Worm (Caenorhabditis elegans) whole organism, young adult: ENCODE data around the gene M163.5.

Experiments
- C06A6.2 ChIP-seq: fragments of 200-800 bp; sonication (Bioruptor generic); conservative IDR thresholded peaks from 2 replicates; pipeline ENCODE4 v1.3.6; 2022; ENCODE audit warnings: missing genetic modification characterization, missing compliant biosample characterization
- D2030.7 ChIP-seq: fragments of 200-800 bp; sonication (Bioruptor generic); IDR thresholded peaks from 2 replicates; pipeline ENCODE4 v1.3.6; 2022; ENCODE audit warnings: missing genetic modification reagents, missing genetic modification characterization, missing compliant biosample characterization
- F23B12.7 ChIP-seq: sonication (generic microtip); optimal IDR thresholded peaks from 2 replicates; lab custom pipeline; 2017; ENCODE audit warnings: missing genetic modification characterization, mild to moderate bottlenecking, missing compliant biosample characterization, antibody characterized with exemption, moderate library complexity; ENCODE audit not compliant: insufficient read depth
- F49E8.2 ChIP-seq: sonication (generic microtip); optimal IDR thresholded peaks from 3 replicates; lab custom pipeline; 2017; ENCODE audit warnings: missing genetic modification characterization, mild to moderate bottlenecking, missing compliant biosample characterization, antibody characterized with exemption, moderate library complexity; ENCODE audit not compliant: insufficient read depth
- K11D2.4 ChIP-seq: fragments of 200-800 bp; sonication (Bioruptor generic); IDR thresholded peaks from 2 replicates; pipeline ENCODE4 v1.3.6; 2022; ENCODE audit warnings: missing genetic modification reagents, missing genetic modification characterization, missing compliant biosample characterization
- ama-1 ChIP-seq, 3 experiments: fragments of 150-350 bp in 1 of 3; sonication (generic microtip) in 2 of 3; optimal IDR thresholded peaks; 2 replicates each; lab custom pipeline; 2014 to 2018; ENCODE audit warnings: missing biosample characterization in 2 of 3, missing genetic modification characterization in 2 of 3, missing genetic modification reagents in 2 of 3
- aptf-2 ChIP-seq: fragments of 200-800 bp; sonication (Bioruptor generic); conservative IDR thresholded peaks from 2 replicates; pipeline ENCODE4 v1.3.6; 2022; ENCODE audit warnings: missing genetic modification reagents, missing genetic modification characterization, missing compliant biosample characterization
- ccch-3 ChIP-seq: fragments of 200-800 bp; sonication (Bioruptor generic); optimal IDR thresholded peaks from 2 replicates; lab custom pipeline; 2018; ENCODE audit warnings: mild to moderate bottlenecking, missing genetic modification characterization, missing compliant biosample characterization
- cebp-1 ChIP-seq, 2 experiments: fragments of 200-800 bp in 1 of 2; sonication (Bioruptor generic) in 1 of 2; sonication (generic microtip) in 1 of 2; IDR thresholded peaks in 1 of 2; optimal IDR thresholded peaks in 1 of 2; 2 replicates each; pipeline versions ENCODE4 v1.3.6 to Lab custom; 2017 to 2022; ENCODE audit warnings: missing compliant biosample characterization in 2 of 2, missing genetic modification characterization in 2 of 2, mild to moderate bottlenecking in 1 of 2, missing genetic modification reagents in 1 of 2, moderate library complexity in 1 of 2
- cebp-2 ChIP-seq: fragments of 200-800 bp; sonication (Bioruptor generic); IDR thresholded peaks from 2 replicates; pipeline ENCODE4 v1.3.6; 2022; ENCODE audit warnings: missing genetic modification characterization, missing compliant biosample characterization
- ceh-58 ChIP-seq: fragments of 200-800 bp; sonication (Bioruptor generic); IDR thresholded peaks from 2 replicates; pipeline ENCODE4 v1.3.6; 2022; ENCODE audit warnings: missing genetic modification characterization, missing compliant biosample characterization
- chd-7 ChIP-seq: sonication (generic microtip); optimal IDR thresholded peaks from 2 replicates; lab custom pipeline; 2016; ENCODE audit warnings: mild to moderate bottlenecking, missing genetic modification characterization, moderate library complexity, missing compliant biosample characterization
- dox-1 ChIP-seq: fragments of 200-800 bp; sonication (Bioruptor generic); IDR thresholded peaks from 2 replicates; pipeline ENCODE4 v1.3.6; 2022; ENCODE audit warnings: missing genetic modification reagents, missing genetic modification characterization, missing compliant biosample characterization
- dpff-1 ChIP-seq: sonication (generic microtip); optimal IDR thresholded peaks from 2 replicates; lab custom pipeline; 2017; ENCODE audit warnings: mild to moderate bottlenecking, missing genetic modification characterization, missing compliant biosample characterization
- egl-18 ChIP-seq: fragments of 200-800 bp; sonication (Bioruptor generic); IDR thresholded peaks from 2 replicates; pipeline ENCODE4 v1.3.6; 2022; ENCODE audit warnings: missing genetic modification reagents, missing genetic modification characterization, missing compliant biosample characterization
- egl-44 ChIP-seq: fragments of 200-800 bp; sonication (Bioruptor generic); IDR thresholded peaks from 2 replicates; pipeline ENCODE4 v1.3.6; 2022; ENCODE audit warnings: missing genetic modification reagents, missing genetic modification characterization, missing compliant biosample characterization
- ekl-4 ChIP-seq: fragments of 200-800 bp; sonication (Bioruptor generic); IDR thresholded peaks from 2 replicates; pipeline ENCODE4 v1.3.6; 2022; ENCODE audit warnings: missing genetic modification reagents, missing genetic modification characterization, missing compliant biosample characterization
- ets-4 ChIP-seq: fragments of 200-800 bp; sonication (Bioruptor generic); optimal IDR thresholded peaks from 2 replicates; lab custom pipeline; 2018; ENCODE audit warnings: mild to moderate bottlenecking, missing genetic modification characterization, missing compliant biosample characterization
- him-1 ChIP-seq: sonication (generic microtip); optimal IDR thresholded peaks from 2 replicates; lab custom pipeline; 2016; ENCODE audit warnings: missing genotype, missing genetic modification reagents, missing genetic modification characterization, missing compliant biosample characterization
- hmg-20 ChIP-seq: fragments of 200-800 bp; sonication (Bioruptor generic); IDR thresholded peaks from 2 replicates; pipeline ENCODE4 v1.3.6; 2022; ENCODE audit warnings: missing genetic modification reagents, missing genetic modification characterization, missing compliant biosample characterization
- hrde-1 ChIP-seq: sonication (generic microtip); optimal IDR thresholded peaks from 2 replicates; lab custom pipeline; 2016; ENCODE audit warnings: missing genetic modification characterization, mild to moderate bottlenecking, missing compliant biosample characterization, moderate library complexity, missing genotype, missing genetic modification reagents, borderline replicate concordance
- hsf-1 ChIP-seq: fragments of 200-800 bp; sonication (Bioruptor generic); IDR thresholded peaks from 2 replicates; pipeline ENCODE4 v1.3.6; 2022; ENCODE audit warnings: missing genetic modification reagents, missing genetic modification characterization, missing compliant biosample characterization
- let-526 ChIP-seq: fragments of 200-800 bp; sonication (Bioruptor generic); IDR thresholded peaks from 2 replicates; pipeline ENCODE4 v1.3.6; 2022; ENCODE audit warnings: missing genetic modification reagents, missing genetic modification characterization, missing compliant biosample characterization
- lin-26 ChIP-seq: fragments of 200-800 bp; sonication (Bioruptor generic); IDR thresholded peaks from 2 replicates; pipeline ENCODE4 v1.3.6; 2022; ENCODE audit warnings: missing genetic modification reagents, missing genetic modification characterization, missing compliant biosample characterization
- lin-35 ChIP-seq, 3 experiments: fragments of 150-350 bp in 2 of 3; sonication (generic microtip) in 1 of 3; optimal IDR thresholded peaks; 2 replicates each; lab custom pipeline; 2014 to 2018; ENCODE audit warnings: missing biosample characterization in 3 of 3, missing genetic modification characterization in 3 of 3, missing genetic modification reagents in 3 of 3
- lin-40 ChIP-seq: sonication (generic microtip); optimal IDR thresholded peaks from 2 replicates; lab custom pipeline; 2016; ENCODE audit warnings: missing genetic modification characterization, mild to moderate bottlenecking, missing compliant biosample characterization, missing genotype, missing genetic modification reagents
- lir-1 ChIP-seq: fragments of 200-800 bp; sonication (Bioruptor generic); conservative IDR thresholded peaks from 2 replicates; pipeline ENCODE4 v1.3.6; 2022; ENCODE audit warnings: missing genetic modification reagents, missing genetic modification characterization, missing compliant biosample characterization
- lsl-1 ChIP-seq: fragments of 200-800 bp; sonication (Bioruptor generic); optimal IDR thresholded peaks from 2 replicates; lab custom pipeline; 2018; ENCODE audit warnings: mild to moderate bottlenecking, missing genetic modification characterization, moderate library complexity, missing compliant biosample characterization
- madf-8 ChIP-seq: fragments of 200-800 bp; sonication (Bioruptor generic); conservative IDR thresholded peaks from 2 replicates; pipeline ENCODE4 v1.3.6; 2022; ENCODE audit warnings: missing genetic modification reagents, missing genetic modification characterization, missing compliant biosample characterization
- mcd-1 ChIP-seq: fragments of 200-800 bp; sonication (Bioruptor generic); IDR thresholded peaks from 2 replicates; pipeline ENCODE4 v1.3.6; 2022; ENCODE audit warnings: missing genetic modification reagents, missing genetic modification characterization, missing compliant biosample characterization
- nfya-1 ChIP-seq: sonication (generic microtip); optimal IDR thresholded peaks from 2 replicates; lab custom pipeline; 2017; ENCODE audit warnings: antibody characterized with exemption, missing compliant biosample characterization, missing genetic modification characterization, borderline replicate concordance; ENCODE audit not compliant: insufficient read depth
- nhr-179 ChIP-seq: sonication (generic microtip); optimal IDR thresholded peaks from 2 replicates; lab custom pipeline; 2016; ENCODE audit warnings: mild to moderate bottlenecking, missing genetic modification characterization, missing compliant biosample characterization
- nhr-80 ChIP-seq: sonication (generic microtip); optimal IDR thresholded peaks from 2 replicates; lab custom pipeline; 2016; ENCODE audit warnings: missing genetic modification characterization, missing compliant biosample characterization
- pha-4 ChIP-seq: fragments of 150-350 bp; sonication (generic microtip); optimal IDR thresholded peaks from 2 replicates; lab custom pipeline; 2014; ENCODE audit warnings: missing biosample characterization, missing genetic modification reagents, missing genetic modification characterization
- rcor-1 ChIP-seq: fragments of 200-800 bp; sonication (Bioruptor generic); IDR thresholded peaks from 2 replicates; pipeline ENCODE4 v1.3.6; 2022; ENCODE audit warnings: missing genetic modification reagents, missing genetic modification characterization, missing compliant biosample characterization
- snpc-3.4 ChIP-seq: sonication (generic microtip); optimal IDR thresholded peaks from 2 replicates; lab custom pipeline; 2017; ENCODE audit warnings: missing genetic modification characterization, mild to moderate bottlenecking, missing compliant biosample characterization, antibody characterized with exemption, moderate library complexity, missing genotype, missing genetic modification reagents
- snpc-4 ChIP-seq, 5 experiments: fragments of 150-350 bp in 1 of 5; sonication (generic microtip) in 4 of 5; optimal IDR thresholded peaks; 2 replicates each; lab custom pipeline; 2014 to 2018; ENCODE audit warnings: missing genetic modification characterization in 5 of 5, missing biosample characterization in 3 of 5, antibody characterized with exemption in 2 of 5, mild to moderate bottlenecking in 2 of 5, missing compliant biosample characterization in 2 of 5, missing genotype in 2 of 5, moderate library complexity in 2 of 5, missing genetic modification reagents in 1 of 5
- somi-1 ChIP-seq: fragments of 200-800 bp; sonication (Bioruptor generic); optimal IDR thresholded peaks from 2 replicates; lab custom pipeline; 2018; ENCODE audit warnings: mild to moderate bottlenecking, missing genetic modification characterization, missing compliant biosample characterization
- tbx-9 ChIP-seq: sonication (generic microtip); optimal IDR thresholded peaks from 2 replicates; lab custom pipeline; 2016; ENCODE audit warnings: borderline replicate concordance, missing genetic modification characterization, inconsistent platforms, missing compliant biosample characterization
- zim-3 ChIP-seq: sonication (generic microtip); optimal IDR thresholded peaks from 2 replicates; lab custom pipeline; 2017; ENCODE audit warnings: mild to moderate bottlenecking, missing genetic modification characterization, moderate library complexity, missing compliant biosample characterization
- ztf-18 ChIP-seq: sonication (generic microtip); optimal IDR thresholded peaks from 2 replicates; lab custom pipeline; 2016; ENCODE audit warnings: missing genotype, mild to moderate bottlenecking, missing genetic modification characterization, missing compliant biosample characterization
- ztf-22 ChIP-seq: fragments of 200-800 bp; sonication (Bioruptor generic); optimal IDR thresholded peaks from 2 replicates; lab custom pipeline; 2018; ENCODE audit warnings: mild to moderate bottlenecking, missing genetic modification characterization, moderate library complexity, missing compliant biosample characterization
- ztf-3 ChIP-seq: fragments of 200-800 bp; sonication (Bioruptor generic); optimal IDR thresholded peaks from 2 replicates; lab custom pipeline; 2018; ENCODE audit warnings: mild to moderate bottlenecking, missing genetic modification characterization, missing compliant biosample characterization
- ztf-6 ChIP-seq: fragments of 200-800 bp; sonication (Bioruptor generic); IDR thresholded peaks from 2 replicates; pipeline ENCODE4 v1.3.6; 2022; ENCODE audit warnings: missing genetic modification reagents, missing genetic modification characterization, missing compliant biosample characterization

The M163.5 gene

DNA sequence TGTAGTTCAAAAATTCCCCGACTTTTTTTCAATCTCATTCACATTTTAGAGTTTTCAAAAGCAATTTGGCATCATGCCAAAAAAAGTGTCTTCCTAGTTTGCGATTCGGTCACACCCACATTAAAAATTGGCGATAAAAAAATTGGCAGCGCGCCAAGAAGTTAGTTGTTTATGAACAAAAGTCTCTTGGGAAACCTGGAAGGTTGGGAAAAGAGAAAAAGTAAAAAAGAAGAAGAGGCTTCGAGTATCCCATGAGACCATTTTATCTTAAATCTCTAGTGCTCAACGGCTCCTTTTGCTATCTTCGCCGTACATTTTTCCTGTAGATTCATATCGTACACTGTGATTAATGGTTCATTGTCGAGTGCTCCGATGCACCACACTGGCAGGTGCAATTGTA is 14.0 kb downstream of the M163.5 start:
- TF ChIP-seq dox-1 (GFP tag; lab: Robert Waterston, UW) (no peak), hmg-20 (no peak), egl-18 (GFP tag; lab: Robert Waterston, UW) (no peak), nhr-179 (tag; lab: Kevin White, UChicago) (no peak), pha-4 (tag; lab: Kevin White, UChicago) (no peak), cebp-1 (GFP tag; IDR thresholded peaks at IDR 0.05; lab: Robert Waterston, UW) (no peak), cebp-1 (tag; optimal IDR thresholded peaks at IDR 0.05; lab: Kevin White, UChicago) (no peak), ekl-4 (GFP tag; lab: Robert Waterston, UW) (no peak)

DNA sequence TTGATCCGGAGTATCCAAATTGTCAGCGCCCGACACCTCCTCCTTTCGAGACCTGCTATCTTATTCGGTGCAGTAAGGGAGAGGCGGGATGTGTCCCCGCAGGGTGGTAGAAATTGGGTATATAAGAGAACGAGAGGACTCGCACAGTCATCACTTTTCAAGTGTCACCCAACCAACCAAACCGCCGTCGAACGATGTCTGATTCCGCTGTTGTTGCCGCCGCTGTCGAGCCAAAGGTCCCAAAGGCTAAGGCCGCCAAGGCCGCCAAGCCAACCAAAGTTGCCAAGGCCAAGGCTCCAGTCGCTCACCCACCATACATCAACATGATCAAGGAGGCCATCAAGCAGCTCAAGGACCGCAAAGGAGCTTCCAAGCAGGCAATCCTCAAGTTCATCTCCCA is 16.1 kb downstream of the M163.5 start, which contains the start of gene his-24:
TSS of gene his-24 (plus strand) at position 150 of the 400 bp plus-strand sequence.
- no peak for TF ChIP-seq cebp-1 (GFP tag; IDR thresholded peaks at IDR 0.05; lab: Robert Waterston, UW)
- TF ChIP-seq cebp-1 (tag; optimal IDR thresholded peaks at IDR 0.05; lab: Kevin White, UChicago), result no peak
- 0 out of 2 replicates have a peak, but pooled peaks have one; percentile 43 for TF ChIP-seq ztf-6
- TF ChIP-seq chd-7 (tag; lab: Kevin White, UChicago), result peak; percentile 16
- TF ChIP-seq dpff-1 (tag; lab: Kevin White, UChicago), result no peak
- no peak for TF ChIP-seq madf-8 (GFP tag; lab: Robert Waterston, UW)
- TF ChIP-seq ztf-18 (tag; lab: Kevin White, UChicago), result peak; percentile 17
- 0 out of 2 replicates have a peak, but pooled peaks have one; percentile 8 for TF ChIP-seq lin-26
- TF ChIP-seq C06A6.2, result no peak
- TF ChIP-seq K11D2.4 (GFP tag; lab: Robert Waterston, UW), result peak; percentile 62
- no peak for TF ChIP-seq snpc-4 (GFP tag; optimal IDR thresholded peaks at IDR 0.05; lab: Kevin White, UChicago)
- peak in 2 of 4 experiments; percentile 5 to 58 for TF ChIP-seq snpc-4 (tag; optimal IDR thresholded peaks at IDR 0.05; lab: Kevin White, UChicago)
- no peak for TF ChIP-seq lsl-1 (GFP tag; lab: Kevin White, UChicago)
- peak; percentile 36 for TF ChIP-seq F23B12.7
- TF ChIP-seq snpc-3.4 (tag; lab: Kevin White, UChicago), result no peak
- TF ChIP-seq ceh-58, result no peak
- TF ChIP-seq tbx-9 (tag; lab: Kevin White, UChicago), result no peak
- peak; percentile 24 for TF ChIP-seq ama-1 (optimal IDR thresholded peaks at IDR 0.05; lab: Kevin White, UChicago)
- no peak for TF ChIP-seq ama-1 (GFP tag; optimal IDR thresholded peaks at IDR 0.05; lab: Kevin White, UChicago)
- TF ChIP-seq egl-44, result no peak
- 0 out of 2 replicates have a peak, but pooled peaks have one; percentile 11 for TF ChIP-seq let-526 (GFP tag; lab: Robert Waterston, UW)
- TF ChIP-seq hsf-1 (GFP tag; lab: Robert Waterston, UW), result no peak
- TF ChIP-seq cebp-2, result no peak
- no peak for TF ChIP-seq hrde-1
- no peak for TF ChIP-seq somi-1 (GFP tag; lab: Kevin White, UChicago)
- TF ChIP-seq ztf-3 (GFP tag; lab: Kevin White, UChicago), result no peak
- no peak for TF ChIP-seq rcor-1 (GFP tag; lab: Robert Waterston, UW)
- TF ChIP-seq lin-35 (GFP tag; optimal IDR thresholded peaks at IDR 0.05; lab: Kevin White, UChicago), result no peak
- peak; percentile 37 for TF ChIP-seq nhr-80 (tag; lab: Kevin White, UChicago)
- no peak for TF ChIP-seq D2030.7 (GFP tag; lab: Robert Waterston, UW)
- no peak for TF ChIP-seq him-1 (tag; lab: Kevin White, UChicago)
- no peak for TF ChIP-seq lir-1
- no peak for TF ChIP-seq ztf-22 (GFP tag; lab: Kevin White, UChicago)
- no peak for TF ChIP-seq zim-3 (tag; lab: Kevin White, UChicago)
- TF ChIP-seq aptf-2 (GFP tag; lab: Robert Waterston, UW), result no peak
- peak; percentile 44; the same call in 1 of the 2 replicates for TF ChIP-seq mcd-1 (GFP tag; lab: Robert Waterston, UW)
- TF ChIP-seq ets-4 (GFP tag; lab: Kevin White, UChicago), result no peak
- no peak for TF ChIP-seq ccch-3 (GFP tag; lab: Kevin White, UChicago)
- TF ChIP-seq F49E8.2 (tag; lab: Kevin White, UChicago), result no peak
- TF ChIP-seq egl-18 (GFP tag; lab: Robert Waterston, UW), result peak; percentile 5; the same call in 1 of the 2 replicates
- peak; percentile 78 for TF ChIP-seq lin-40
- TF ChIP-seq nfya-1, result no peak
